Worm (Caenorhabditis elegans): ENCODE measurements around the gene cdt-2.

DNA sequence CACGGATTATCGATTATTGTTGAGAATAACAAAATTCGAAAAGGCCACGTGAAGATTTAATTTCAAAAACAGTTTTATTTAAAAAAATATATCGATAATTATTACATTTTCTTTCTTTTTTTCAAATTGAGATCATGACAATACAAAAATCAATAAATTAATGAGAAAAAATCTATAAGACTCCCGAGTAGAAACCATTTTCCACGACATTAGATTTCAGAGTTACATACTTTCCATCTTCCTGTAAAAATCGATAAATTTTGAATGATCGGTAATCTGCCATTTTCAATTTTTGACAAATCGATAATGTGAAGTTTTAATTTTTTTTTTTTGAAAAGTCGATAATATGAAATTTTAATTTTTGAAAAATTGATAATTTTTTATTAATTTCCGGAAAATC, 45.2 kb downstream of the cdt-2 start, which contains the start of gene C30G7.3:
- TF ChIP-seq F13C5.2 (tag; optimal IDR thresholded peaks at IDR 0.05), result no peak
- TF ChIP-seq hmbx-1 (tag; optimal IDR thresholded peaks at IDR 0.05), result no peak
- TF ChIP-seq tbx-11 (GFP tag; IDR thresholded peaks at IDR 0.05), result no peak
- TF ChIP-seq ama-1 (optimal IDR thresholded peaks at IDR 0.05), result no peak
- no peak for TF ChIP-seq flt-1 (GFP tag; IDR thresholded peaks at IDR 0.05)

Data from whole organism, early embryonic.